Fruit fly (Drosophila melanogaster) whole organism, pupa: Measurements from ENCODE around the gene SIDL.

Experiments
- CG10348 ChIP-seq: fragments of 200-800 bp; sonication (Bioruptor generic); IDR thresholded peaks from 2 replicates; pipeline ENCODE4 v1.3.6; 2022; ENCODE audit warnings: missing biosample characterization, missing genetic modification characterization
- CG12605 ChIP-seq: fragments of 200-800 bp; sonication (Bioruptor generic); IDR thresholded peaks from 2 replicates; pipeline ENCODE4 v1.3.6; 2022; ENCODE audit warnings: missing biosample characterization, missing genetic modification characterization
- CG13204 ChIP-seq: fragments of 200-800 bp; sonication (Bioruptor generic); optimal IDR thresholded peaks from 2 replicates; lab custom pipeline; 2018; ENCODE audit warnings: missing biosample characterization, mild to moderate bottlenecking, missing genetic modification characterization, moderate library complexity
- CG14655 ChIP-seq: fragments of 200-800 bp; sonication (Bioruptor generic); optimal IDR thresholded peaks from 3 replicates; lab custom pipeline; 2017; ENCODE audit warnings: mild to moderate bottlenecking, missing biosample characterization, missing genetic modification reagents, missing genetic modification characterization
- CG15710 ChIP-seq: fragments of 200-800 bp; sonication (Bioruptor generic); optimal IDR thresholded peaks from 2 replicates; lab custom pipeline; 2018; ENCODE audit warnings: missing biosample characterization, mild to moderate bottlenecking, missing genetic modification characterization, moderate library complexity
- CG17806 ChIP-seq: fragments of 200-800 bp; sonication (Bioruptor generic); optimal IDR thresholded peaks from 2 replicates; lab custom pipeline; 2018; ENCODE audit warnings: missing biosample characterization, mild to moderate bottlenecking, missing genetic modification characterization, moderate library complexity
- CG32121 ChIP-seq: fragments of 200-800 bp; sonication (Bioruptor generic); IDR thresholded peaks from 2 replicates; pipeline ENCODE4 v1.3.6; 2022; ENCODE audit warnings: missing biosample characterization, missing genetic modification characterization
- CG34367 ChIP-seq: fragments of 200-800 bp; sonication (Bioruptor generic); optimal IDR thresholded peaks from 2 replicates; lab custom pipeline; 2018; ENCODE audit warnings: missing biosample characterization, mild to moderate bottlenecking, missing genetic modification characterization
- CG4496 ChIP-seq: fragments of 200-800 bp; sonication (Bioruptor generic); IDR thresholded peaks from 3 replicates; pipeline ENCODE4 v1.3.6; 2022; ENCODE audit warnings: missing biosample characterization, missing genetic modification characterization
- CG8159 ChIP-seq: fragments of 200-800 bp; sonication (Bioruptor generic); optimal IDR thresholded peaks from 3 replicates; lab custom pipeline; 2018; ENCODE audit warnings: missing biosample characterization, mild to moderate bottlenecking, missing genetic modification characterization, moderate library complexity
- CG8301 ChIP-seq: fragments of 200-800 bp; sonication (Bioruptor generic); optimal IDR thresholded peaks from 2 replicates; lab custom pipeline; 2018; ENCODE audit warnings: missing biosample characterization, mild to moderate bottlenecking, missing genetic modification characterization
- CG9948 ChIP-seq: fragments of 200-800 bp; sonication (Bioruptor generic); optimal IDR thresholded peaks from 2 replicates; lab custom pipeline; 2018; ENCODE audit warnings: missing biosample characterization, mild to moderate bottlenecking, missing genetic modification characterization, moderate library complexity
- D1 ChIP-seq: fragments of 200-800 bp; sonication (Bioruptor generic); optimal IDR thresholded peaks from 2 replicates; lab custom pipeline; 2018; ENCODE audit warnings: missing biosample characterization, mild to moderate bottlenecking, missing genetic modification characterization, moderate library complexity
- EcR ChIP-seq: fragments of 200-800 bp; sonication (Bioruptor generic); optimal IDR thresholded peaks from 3 replicates; lab custom pipeline; 2019; ENCODE audit warnings: missing biosample characterization, missing genetic modification characterization, mild to moderate bottlenecking, moderate library complexity, missing genetic modification reagents
- Ets98B ChIP-seq: fragments of 200-800 bp; sonication (Bioruptor generic); IDR thresholded peaks from 2 replicates; pipeline ENCODE4 v1.3.6; 2022; ENCODE audit warnings: missing biosample characterization, missing genetic modification characterization
- Pif1A ChIP-seq: fragments of 200-800 bp; sonication (Bioruptor generic); optimal IDR thresholded peaks from 3 replicates; lab custom pipeline; 2016; ENCODE audit warnings: missing biosample characterization, missing genetic modification characterization
- Pif1B ChIP-seq: fragments of 200-800 bp; sonication (Bioruptor generic); optimal IDR thresholded peaks from 3 replicates; lab custom pipeline; 2016; ENCODE audit warnings: missing biosample characterization, missing genetic modification characterization
- Snoo ChIP-seq: fragments of 200-800 bp; sonication (Bioruptor generic); optimal IDR thresholded peaks from 3 replicates; lab custom pipeline; 2017; ENCODE audit warnings: missing biosample characterization, mild to moderate bottlenecking, missing genetic modification characterization, inconsistent platforms
- fd96Ca ChIP-seq: fragments of 200-800 bp; sonication (Bioruptor generic); IDR thresholded peaks from 3 replicates; pipeline ENCODE4 v1.3.6; 2022; ENCODE audit warnings: missing biosample characterization, missing genetic modification characterization
- gl ChIP-seq: fragments of 200-800 bp; sonication (Bioruptor generic); optimal IDR thresholded peaks from 2 replicates; lab custom pipeline; 2018; ENCODE audit warnings: missing biosample characterization, mild to moderate bottlenecking, missing genetic modification characterization
- rn ChIP-seq: fragments of 200-800 bp; sonication (Bioruptor generic); IDR thresholded peaks from 2 replicates; pipeline ENCODE4 v1.3.6; 2022; ENCODE audit warnings: missing biosample characterization, missing genetic modification characterization

Gene SIDL

dm6 chr3R:15218824-15219576 is at the start of gene SIDL, which contains the start of gene CG12241:
TSS of gene SIDL (minus strand) at chr3R:15218874.
TSS of gene CG12241 (plus strand) at chr3R:15219256.
- peak; percentile 95 for TF ChIP-seq Snoo (tag; lab: Kevin White, UChicago)
- TF ChIP-seq CG17806, result peak; percentile 92
- no peak for TF ChIP-seq Pif1B (GFP tag; lab: Kevin White, UChicago)
- no peak for TF ChIP-seq CG13204 (GFP tag; lab: Kevin White, UChicago)
- peak; percentile 86 for TF ChIP-seq CG9948
- peak; percentile 97 for TF ChIP-seq CG32121 (GFP tag; lab: Robert Waterston, UW)
- peak; percentile 90 for TF ChIP-seq CG8301 (tag; lab: Kevin White, UChicago)
- no peak for TF ChIP-seq CG34367
- no peak for TF ChIP-seq CG10348 (GFP tag; lab: Robert Waterston, UW)
- no peak for TF ChIP-seq EcR (GFP tag; lab: Kevin White, UChicago)
- TF ChIP-seq CG12605 (GFP tag; lab: Robert Waterston, UW), result peak; percentile 97
- peak; percentile 77 for TF ChIP-seq gl (tag; lab: Kevin White, UChicago)
- peak; percentile 96 for TF ChIP-seq fd96Ca (GFP tag; lab: Robert Waterston, UW)
- TF ChIP-seq CG4496, result peak; percentile 99
- peak; percentile 98 for TF ChIP-seq rn (GFP tag; lab: Robert Waterston, UW)
- TF ChIP-seq D1 (tag; lab: Kevin White, UChicago), result no peak
- TF ChIP-seq Pif1A (GFP tag; lab: Kevin White, UChicago), result no peak
- TF ChIP-seq Ets98B (GFP tag; lab: Robert Waterston, UW), result peak; percentile 98
- TF ChIP-seq CG8159 (tag; lab: Kevin White, UChicago), result peak; percentile 93
- no peak for TF ChIP-seq CG14655 (GFP tag; lab: Kevin White, UChicago)
- TF ChIP-seq CG15710, result peak; percentile 66

DNA sequence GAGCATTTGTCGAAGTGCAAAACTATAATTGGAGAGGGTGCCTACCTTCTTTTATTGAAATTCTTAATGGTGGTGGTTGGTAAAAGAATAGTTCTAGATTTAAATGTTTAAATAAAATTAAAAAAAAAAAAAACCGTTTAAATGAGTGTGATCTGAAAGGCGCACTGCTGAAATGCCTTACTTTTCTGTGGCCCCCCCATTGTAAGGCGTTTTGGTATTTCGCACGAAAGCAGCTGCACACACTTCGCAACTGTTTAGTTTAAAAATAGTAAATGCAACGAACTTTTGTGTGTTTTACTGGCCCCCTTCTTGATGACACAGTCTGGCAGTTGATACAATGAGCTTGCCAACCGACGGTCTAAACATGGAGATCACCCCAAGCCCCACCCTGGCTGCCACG is 49.8 kb upstream of the SIDL start, which contains the start of the genes CG14864 and Zip88E:
CG14864 (minus strand) TSS at position 113 of the 400 bp plus-strand sequence.
Zip88E (plus strand) TSS at position 237 of the 400 bp plus-strand sequence.
- TF ChIP-seq rn (GFP tag; lab: Robert Waterston, UW) (no peak), CG34367 (no peak), D1 (tag; lab: Kevin White, UChicago) (no peak), CG14655 (GFP tag; lab: Kevin White, UChicago) (no peak), Ets98B (GFP tag; lab: Robert Waterston, UW) (no peak), CG12605 (GFP tag; lab: Robert Waterston, UW) (no peak), gl (tag; lab: Kevin White, UChicago) (no peak), CG15710 (no peak), CG8159 (tag; lab: Kevin White, UChicago) (no peak), CG32121 (GFP tag; lab: Robert Waterston, UW) (no peak), Pif1A (GFP tag; lab: Kevin White, UChicago) (no peak), CG9948 (no peak)

DNA sequence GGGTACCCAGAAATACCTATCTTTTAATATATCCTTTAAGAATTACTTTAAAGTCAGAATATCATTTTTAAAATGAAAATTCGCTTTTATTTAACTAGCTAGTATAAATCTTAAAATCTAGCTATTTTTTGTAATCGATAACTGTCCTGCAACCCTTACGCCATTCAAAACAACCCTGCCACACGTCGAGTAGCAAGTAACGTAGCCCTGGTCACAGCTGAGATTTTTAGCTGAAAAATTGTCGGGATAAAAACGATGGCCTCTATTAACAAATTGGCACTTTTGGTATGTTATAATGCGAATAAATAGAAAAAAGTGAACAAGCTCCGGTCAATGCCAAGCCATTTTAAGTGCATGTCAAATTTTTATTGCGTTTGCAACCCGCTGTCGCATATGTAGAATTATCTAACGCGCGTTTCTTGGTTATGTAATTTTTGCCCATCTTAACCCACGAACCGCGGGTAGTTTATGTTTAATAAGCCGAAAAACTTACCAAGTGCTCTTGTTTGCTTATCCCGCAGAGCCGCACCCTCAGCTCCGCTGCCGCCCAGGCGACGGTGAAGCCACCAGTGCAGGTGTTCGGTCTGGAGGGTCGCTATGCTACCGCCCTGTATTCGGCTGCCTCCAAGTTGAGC is 46.8 kb upstream of the SIDL start, which contains the start of gene ATPsynO:
ATPsynO (plus strand) TSS at position 186 of the 635 bp plus-strand sequence.
- TF ChIP-seq CG34367 (no peak), D1 (tag; lab: Kevin White, UChicago) (no peak), Pif1A (GFP tag; lab: Kevin White, UChicago) (no peak), CG14655 (GFP tag; lab: Kevin White, UChicago) (no peak), fd96Ca (GFP tag; lab: Robert Waterston, UW) (no peak), Ets98B (GFP tag; lab: Robert Waterston, UW) (no peak), CG8301 (tag; lab: Kevin White, UChicago) (no peak), CG32121 (GFP tag; lab: Robert Waterston, UW) (no peak), gl (tag; lab: Kevin White, UChicago) (no peak), CG4496 (no peak), CG9948 (no peak), CG17806 (no peak), Pif1B (GFP tag; lab: Kevin White, UChicago) (no peak), CG12605 (GFP tag; lab: Robert Waterston, UW) (no peak), EcR (GFP tag; lab: Kevin White, UChicago) (no peak), rn (GFP tag; lab: Robert Waterston, UW) (no peak), CG8159 (tag; lab: Kevin White, UChicago) (no peak), CG15710 (no peak), CG10348 (GFP tag; lab: Robert Waterston, UW) (no peak)

dm6 chr3R:15263946-15264345 is 45.3 kb upstream of the SIDL start:
- TF ChIP-seq CG8301 (tag; lab: Kevin White, UChicago), result no peak

DNA sequence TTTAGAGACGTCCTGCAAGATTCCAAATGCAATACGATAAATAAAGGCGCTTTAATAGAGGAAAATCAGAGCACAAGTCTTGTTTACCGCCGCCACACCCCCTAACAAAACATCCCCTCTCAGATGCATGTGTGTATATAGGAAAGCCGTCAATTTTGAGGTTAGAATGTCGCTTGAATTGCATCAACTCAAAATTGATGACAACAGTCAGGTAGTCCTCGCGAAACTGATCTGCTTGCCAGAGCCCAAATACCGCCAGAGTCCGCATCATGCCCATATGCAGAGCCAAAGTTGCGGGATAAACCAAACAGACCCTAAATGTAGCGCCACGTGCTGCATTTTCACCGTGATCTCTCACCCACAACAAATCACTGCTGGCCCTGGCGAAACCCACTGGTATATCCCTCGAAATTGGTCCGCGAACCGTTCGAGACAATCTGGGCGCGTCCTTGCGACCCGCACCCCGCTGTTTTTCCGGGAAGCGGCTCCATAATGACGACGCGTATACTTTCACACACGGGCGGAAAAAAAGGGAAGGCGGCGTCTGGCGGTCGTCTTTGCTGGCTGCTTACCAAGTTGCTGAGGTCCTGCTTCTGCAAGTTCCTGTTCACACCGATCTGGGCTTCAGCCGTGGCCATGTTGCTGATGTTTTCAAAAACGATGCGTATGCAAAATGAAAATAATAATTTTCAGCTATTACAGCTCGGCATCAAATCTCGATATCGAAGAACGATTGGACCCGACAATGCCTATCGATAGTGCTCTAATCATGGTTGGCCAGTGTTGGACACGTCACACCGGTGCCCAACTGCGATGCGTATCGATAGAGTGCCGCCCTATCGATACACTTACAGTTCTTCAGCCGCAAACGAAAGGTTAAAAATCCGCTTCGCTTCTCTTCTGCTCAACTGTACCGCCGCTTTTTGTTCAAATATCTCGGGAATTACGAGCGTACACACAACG is 44.3 kb upstream of the SIDL start, which contains the start of the genes eIF2gamma and Set:
eIF2gamma (minus strand) TSS at position 749 of the 963 bp plus-strand sequence.
Set (plus strand) TSS at position 843 of the 963 bp plus-strand sequence.
- TF ChIP-seq CG9948, result no peak
- TF ChIP-seq gl (tag; lab: Kevin White, UChicago), result no peak
- TF ChIP-seq Pif1A (GFP tag; lab: Kevin White, UChicago), result no peak
- no peak for TF ChIP-seq EcR (GFP tag; lab: Kevin White, UChicago)
- no peak for TF ChIP-seq CG14655 (GFP tag; lab: Kevin White, UChicago)
- TF ChIP-seq CG15710, result no peak
